Worm (Caenorhabditis elegans) whole organism, L1 larva: ENCODE measurements around the gene hizr-1.

Experiments used
- F16B12.6 ChIP-seq: fragments of 150-350 bp; optimal IDR thresholded peaks from 2 replicates; lab custom pipeline; 2014; ENCODE audit warnings: missing biosample characterization, missing genetic modification characterization
- Y116A8C.19 ChIP-seq: sonication (generic microtip); optimal IDR thresholded peaks from 2 replicates; lab custom pipeline; 2016; ENCODE audit warnings: missing compliant biosample characterization, missing genetic modification characterization, borderline replicate concordance
- aha-1 ChIP-seq: fragments of 150-350 bp; optimal IDR thresholded peaks from 2 replicates; lab custom pipeline; 2014; ENCODE audit warnings: missing biosample characterization, missing genetic modification characterization
- alr-1 ChIP-seq: fragments of 200-800 bp; sonication (Bioruptor generic); optimal IDR thresholded peaks from 2 replicates; lab custom pipeline; 2018; ENCODE audit warnings: borderline replicate concordance, mild to moderate bottlenecking, missing genetic modification characterization, missing compliant biosample characterization
- aly-2 ChIP-seq: fragments of 150-350 bp; optimal IDR thresholded peaks from 2 replicates; lab custom pipeline; 2014; ENCODE audit warnings: missing biosample characterization, missing genetic modification characterization
- ces-1 ChIP-seq: fragments of 150-350 bp; optimal IDR thresholded peaks from 2 replicates; lab custom pipeline; 2014; ENCODE audit warnings: missing biosample characterization, missing genetic modification reagents, missing genetic modification characterization
- nhr-12 ChIP-seq: sonication (generic microtip); optimal IDR thresholded peaks from 2 replicates; lab custom pipeline; 2017; ENCODE audit warnings: missing biosample characterization, missing genetic modification characterization
- nhr-47 ChIP-seq: sonication (generic microtip); optimal IDR thresholded peaks from 2 replicates; lab custom pipeline; 2016; ENCODE audit warnings: mild to moderate bottlenecking, missing genetic modification characterization, moderate library complexity, missing compliant biosample characterization
- nhr-90 ChIP-seq: sonication (generic microtip); optimal IDR thresholded peaks from 2 replicates; lab custom pipeline; 2016; ENCODE audit warnings: mild to moderate bottlenecking, missing genetic modification characterization, missing compliant biosample characterization; ENCODE audit not compliant: poor library complexity
- rnt-1 ChIP-seq: sonication (generic microtip); optimal IDR thresholded peaks from 2 replicates; lab custom pipeline; 2016; ENCODE audit warnings: mild to moderate bottlenecking, missing genetic modification characterization, moderate library complexity, missing compliant biosample characterization
- snpc-4 ChIP-seq: fragments of 150-350 bp; optimal IDR thresholded peaks from 2 replicates; lab custom pipeline; 2014; ENCODE audit warnings: missing biosample characterization, missing genetic modification characterization

DNA sequence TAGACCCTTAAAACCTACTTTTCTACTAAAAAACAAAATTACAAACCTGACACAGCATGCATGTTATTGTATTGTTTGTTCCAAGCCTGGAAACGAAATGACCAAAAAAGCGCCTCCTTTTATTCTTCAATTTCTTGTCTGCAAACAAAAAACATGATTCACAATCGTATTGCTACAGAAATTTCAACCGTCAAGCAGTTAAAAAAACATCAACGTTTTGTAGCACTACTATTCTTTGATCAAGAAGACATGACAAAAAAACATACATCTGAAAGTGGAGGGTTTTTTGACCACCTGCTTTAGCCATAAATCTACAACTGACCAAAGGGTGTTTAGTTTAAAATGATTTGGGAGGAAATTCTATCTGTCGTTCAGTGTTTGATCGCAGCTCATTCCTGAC is 36.9 kb upstream of the hizr-1 start, which contains the start of gene F38B2.6:
- no peak for TF ChIP-seq nhr-47 (tag; lab: Kevin White, UChicago)
- no peak for TF ChIP-seq ces-1 (GFP tag; lab: Kevin White, UChicago)
- TF ChIP-seq alr-1 (tag; lab: Kevin White, UChicago): no peak
- TF ChIP-seq snpc-4 (tag; lab: Kevin White, UChicago): no peak
- TF ChIP-seq rnt-1 (tag; lab: Kevin White, UChicago): no peak
- TF ChIP-seq aha-1 (tag; lab: Kevin White, UChicago): no peak
- no peak for TF ChIP-seq aly-2
- TF ChIP-seq F16B12.6: no peak
- no peak for TF ChIP-seq Y116A8C.19 (tag; lab: Kevin White, UChicago)
- TF ChIP-seq nhr-90 (tag; lab: Kevin White, UChicago): no peak
- TF ChIP-seq nhr-12 (tag; lab: Kevin White, UChicago): no peak
